Worm (Caenorhabditis elegans): ENCODE measurements around the gene atl-1.

The atl-1 gene

DNA sequence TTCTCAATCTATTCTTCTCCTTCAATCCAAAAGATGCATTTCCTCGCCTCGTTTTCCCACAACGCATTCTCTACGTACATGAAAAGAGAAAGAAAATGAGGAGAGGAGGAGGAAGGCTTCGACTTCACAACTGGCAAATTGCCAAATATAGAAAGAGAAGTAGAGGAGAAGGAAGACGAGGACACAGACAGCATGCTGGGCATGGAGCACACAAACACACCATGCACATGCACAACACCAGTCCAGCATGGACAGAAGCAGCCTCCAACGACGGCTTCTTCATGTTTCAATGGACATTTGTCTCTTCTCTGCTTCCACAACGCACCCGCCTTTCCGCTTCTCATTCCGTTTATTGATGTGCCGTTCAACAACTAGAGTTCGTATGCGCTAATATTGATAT lies 19.2 kb upstream of the atl-1 start (continued):
- TF ChIP-seq lsy-2 (tag; optimal IDR thresholded peaks at IDR 0.05) (peak in 1 of 2 experiments; percentile 43), swsn-7 (tag; optimal IDR thresholded peaks at IDR 0.05) (peak; percentile 18), zag-1 (tag; optimal IDR thresholded peaks at IDR 0.05) (no peak), snpc-4 (tag; optimal IDR thresholded peaks at IDR 0.05) (no peak), fkh-10 (GFP tag; optimal IDR thresholded peaks at IDR 0.05) (peak; percentile 68)

DNA sequence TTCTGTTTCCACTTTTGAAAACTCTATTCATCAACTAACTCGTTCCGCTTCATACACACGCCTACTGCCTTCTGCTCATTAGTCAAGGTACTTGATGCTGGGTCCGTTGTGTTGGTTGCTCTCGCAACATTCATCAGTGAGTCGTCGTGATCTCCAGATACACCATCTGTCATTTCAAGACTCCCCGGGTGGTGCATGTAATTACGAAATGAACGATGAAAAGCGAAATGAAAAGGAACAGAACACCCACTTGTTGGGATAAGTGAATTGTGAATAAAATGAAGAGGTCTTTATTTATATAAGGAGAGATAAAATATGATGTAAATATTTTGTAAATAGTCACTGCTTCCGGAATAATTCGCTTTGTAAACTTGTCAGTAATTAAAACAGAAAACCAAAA lies 18.6 kb upstream of the atl-1 start:
- TF ChIP-seq efl-1 (optimal IDR thresholded peaks at IDR 0.05) (no peak), efl-1 (GFP tag; optimal IDR thresholded peaks at IDR 0.05 in 1 of 2) (peak in 1 of 2 experiments; percentile 28), mdl-1 (tag; optimal IDR thresholded peaks at IDR 0.05) (no peak)

DNA sequence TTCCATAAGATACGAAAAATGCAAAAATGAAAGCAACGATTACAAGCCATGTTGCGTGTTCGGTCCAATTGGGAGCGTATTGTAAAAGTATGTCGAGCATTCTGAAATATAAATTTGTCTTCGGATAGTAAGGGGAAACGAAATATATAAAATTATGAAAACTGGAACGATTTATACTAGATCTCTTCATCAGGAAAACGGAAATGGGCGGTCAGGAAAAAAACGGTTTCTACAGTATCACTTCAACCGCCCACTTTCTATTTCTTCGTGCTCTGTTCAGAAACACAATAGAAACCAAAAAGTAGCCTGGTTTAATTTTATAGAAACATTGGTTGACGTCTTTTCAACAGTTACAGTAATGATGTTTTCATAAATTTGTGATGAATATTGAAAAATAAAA lies 16.1 kb upstream of the atl-1 start, which contains the start of gene pitr-4:
pitr-4 (minus strand) TSS at position 101 of the 400 bp plus-strand sequence.
- TF ChIP-seq nhr-47 (tag; optimal IDR thresholded peaks at IDR 0.05) = no peak
- TF ChIP-seq lin-15B (tag; optimal IDR thresholded peaks at IDR 0.05) = no peak
- TF ChIP-seq lin-35 (GFP tag; optimal IDR thresholded peaks at IDR 0.05) = no peak
- TF ChIP-seq ztf-11 (tag; optimal IDR thresholded peaks at IDR 0.05) = no peak
- TF ChIP-seq ets-5 (GFP tag; IDR thresholded peaks at IDR 0.05) = no peak
- no peak for TF ChIP-seq tlp-1 (tag; optimal IDR thresholded peaks at IDR 0.05)
- no peak for TF ChIP-seq ceh-88 (GFP tag; IDR thresholded peaks at IDR 0.05)
- TF ChIP-seq snpc-4 (tag; optimal IDR thresholded peaks at IDR 0.05) = no peak
- no peak for TF ChIP-seq hlh-4 (tag; optimal IDR thresholded peaks at IDR 0.05)
- TF ChIP-seq swsn-7 (tag; optimal IDR thresholded peaks at IDR 0.05) = no peak
- no peak for TF ChIP-seq aly-2 (tag; optimal IDR thresholded peaks at IDR 0.05)
- no peak for TF ChIP-seq mdl-1 (tag; optimal IDR thresholded peaks at IDR 0.05)

DNA sequence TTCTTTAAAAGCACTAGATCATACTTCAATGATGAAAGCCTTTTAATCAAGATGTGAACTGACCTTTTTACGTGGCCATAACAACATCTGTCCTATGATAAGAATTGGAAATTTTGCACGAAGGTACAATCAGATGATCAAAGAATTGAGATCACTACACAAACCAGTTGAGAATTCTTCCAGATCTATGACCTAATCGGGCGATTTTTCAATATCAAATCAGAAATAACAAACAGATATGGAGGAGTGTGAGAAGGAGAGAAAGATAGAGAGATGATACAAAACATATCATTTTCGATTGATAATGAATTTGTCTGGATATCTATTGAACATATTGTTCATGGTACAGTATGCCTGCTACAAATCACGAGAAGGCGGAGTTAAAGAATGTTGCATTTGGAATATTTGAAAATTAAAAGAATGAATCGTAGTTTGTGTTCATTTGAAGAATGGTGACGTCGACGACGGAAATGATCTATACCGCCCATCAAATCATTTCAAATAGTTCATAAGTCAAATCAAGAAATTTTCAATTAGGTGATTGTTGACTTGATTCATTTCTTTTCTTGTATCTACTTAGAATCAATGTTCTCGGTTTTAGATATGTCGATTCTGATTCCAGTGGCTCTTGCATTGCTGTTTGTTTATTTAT lies 8.9 kb upstream of the atl-1 start, which contains the start of gene cyp-29A4:
cyp-29A4 (plus strand) TSS at position 602 of the 652 bp plus-strand sequence.
- TF ChIP-seq lin-35 (GFP tag; optimal IDR thresholded peaks at IDR 0.05) (peak in 1 of 2 experiments; percentile 29), nhr-85 (tag) (peak; percentile 89), nhr-19 (GFP tag; conservative IDR thresholded peaks at IDR 0.05) (peak; percentile 44), nhr-71 (tag; optimal IDR thresholded peaks at IDR 0.05) (peak; percentile 72), unc-130 (tag; optimal IDR thresholded peaks at IDR 0.05) (no peak), nhr-20 (tag; optimal IDR thresholded peaks at IDR 0.05) (peak; percentile 66), egl-27 (tag; optimal IDR thresholded peaks at IDR 0.05) (no peak), elt-3 (tag; optimal IDR thresholded peaks at IDR 0.05) (peak; percentile 69 to 96 (median 92)), vab-15 (tag; optimal IDR thresholded peaks at IDR 0.05) (peak; percentile 39), aly-2 (tag; optimal IDR thresholded peaks at IDR 0.05) (no peak), blmp-1 (tag; optimal IDR thresholded peaks at IDR 0.05) (peak; percentile 58), fos-1 (tag; optimal IDR thresholded peaks at IDR 0.05) (no peak), grh-1 (GFP tag; IDR thresholded peaks at IDR 0.05) (peak; percentile 68), ztf-11 (tag; optimal IDR thresholded peaks at IDR 0.05) (no peak), unc-98 (GFP tag; IDR thresholded peaks at IDR 0.05) (no peak), lin-14 (GFP tag; optimal IDR thresholded peaks at IDR 0.05) (peak; percentile 57), snu-23 (GFP tag; optimal IDR thresholded peaks at IDR 0.05) (peak; percentile 31), ces-1 (GFP tag; optimal IDR thresholded peaks at IDR 0.05) (no peak), dpl-1 (GFP tag; optimal IDR thresholded peaks at IDR 0.05) (no peak)

DNA sequence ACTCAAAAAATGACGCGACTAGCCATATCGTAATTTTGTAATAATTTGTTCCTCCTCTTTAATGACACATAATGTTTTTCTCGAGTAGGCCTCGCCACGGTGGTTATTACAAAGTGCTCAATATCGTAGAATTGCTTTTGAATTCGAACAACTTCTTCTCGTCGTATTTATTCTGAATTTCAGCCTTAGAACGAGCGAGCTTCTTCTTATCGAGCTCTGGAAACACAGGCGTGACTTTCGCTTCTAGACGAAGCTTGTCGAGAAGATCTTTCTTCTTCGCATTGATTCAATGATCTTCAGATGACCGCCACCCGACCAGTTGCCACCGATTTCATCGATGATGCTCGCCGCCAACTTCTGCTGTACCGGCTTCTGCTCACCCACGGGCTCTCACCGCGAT lies 5.9 kb upstream of the atl-1 start, which contains the start of gene T06E4.21:
T06E4.21 (plus strand) TSS at position 301 of the 400 bp plus-strand sequence.
- TF ChIP-seq ceh-90 (tag; optimal IDR thresholded peaks at IDR 0.05) = no peak
- TF ChIP-seq unc-98 (GFP tag; IDR thresholded peaks at IDR 0.05) = no peak
- TF ChIP-seq mab-9 (GFP tag; IDR thresholded peaks at IDR 0.05) = no peak
- TF ChIP-seq pax-3 (tag; optimal IDR thresholded peaks at IDR 0.05) = no peak

Measured in whole organism, L1 larva.